Worm (Caenorhabditis elegans) whole organism, L1 larva: ENCODE measurements around the gene ZK1098.2.

Experiments used
- C04F5.9 ChIP-seq: sonication (generic microtip); optimal IDR thresholded peaks from 2 replicates; lab custom pipeline; 2016; ENCODE audit warnings: missing genetic modification characterization, missing compliant biosample characterization
- C16A3.4 ChIP-seq: fragments of 150-350 bp; optimal IDR thresholded peaks from 2 replicates; lab custom pipeline; 2014; ENCODE audit warnings: missing biosample characterization, missing genetic modification characterization
- C34B4.2 ChIP-seq: sonication (generic microtip); optimal IDR thresholded peaks from 2 replicates; lab custom pipeline; 2017; ENCODE audit warnings: mild to moderate bottlenecking, missing genetic modification characterization, missing compliant biosample characterization
- F16B12.6 ChIP-seq: fragments of 150-350 bp; optimal IDR thresholded peaks from 2 replicates; lab custom pipeline; 2014; ENCODE audit warnings: missing biosample characterization, missing genetic modification characterization
- alr-1 ChIP-seq: fragments of 200-800 bp; sonication (Bioruptor generic); optimal IDR thresholded peaks from 2 replicates; lab custom pipeline; 2018; ENCODE audit warnings: borderline replicate concordance, mild to moderate bottlenecking, missing genetic modification characterization, missing compliant biosample characterization
- blmp-1 ChIP-seq: fragments of 150-350 bp; optimal IDR thresholded peaks from 2 replicates; lab custom pipeline; 2014; ENCODE audit warnings: missing biosample characterization, missing genetic modification characterization
- ceh-63 ChIP-seq: fragments of 200-800 bp; sonication (Bioruptor generic); optimal IDR thresholded peaks from 2 replicates; lab custom pipeline; 2018; ENCODE audit warnings: mild to moderate bottlenecking, missing genetic modification characterization, missing compliant biosample characterization
- ceh-82 ChIP-seq, 3 experiments: fragments of 150-350 bp in 1 of 3; sonication (generic microtip) in 2 of 3; optimal IDR thresholded peaks; 2 replicates each; lab custom pipeline; 2014 to 2017; ENCODE audit warnings: missing biosample characterization in 3 of 3, missing genetic modification characterization in 3 of 3
- ceh-90 ChIP-seq: sonication (generic microtip); optimal IDR thresholded peaks from 2 replicates; lab custom pipeline; 2016; ENCODE audit warnings: missing genetic modification characterization, missing compliant biosample characterization
- efl-1 ChIP-seq, 4 experiments: fragments of 150-350 bp; optimal IDR thresholded peaks in 3 of 4; peaks in 1 of 4; 1 replicate in 1 of 4; 2 replicates in 3 of 4; lab custom pipeline; 2014; ENCODE audit warnings: missing biosample characterization in 2 of 4, missing genetic modification characterization in 2 of 4, missing genetic modification reagents in 2 of 4
- efl-3 ChIP-seq: fragments of 200-800 bp; sonication (Bioruptor generic); optimal IDR thresholded peaks from 2 replicates; lab custom pipeline; 2018; ENCODE audit warnings: mild to moderate bottlenecking, missing genetic modification characterization, missing compliant biosample characterization
- egl-13 ChIP-seq: sonication (generic microtip); optimal IDR thresholded peaks from 2 replicates; lab custom pipeline; 2016; ENCODE audit warnings: missing genotype, missing genetic modification reagents, missing genetic modification characterization, missing compliant biosample characterization
- elt-2 ChIP-seq: sonication (generic microtip); optimal IDR thresholded peaks from 2 replicates; lab custom pipeline; 2016; ENCODE audit warnings: missing genetic modification characterization, mild to moderate bottlenecking, inconsistent platforms, missing compliant biosample characterization, missing genetic modification reagents
- elt-3 ChIP-seq, 6 experiments: fragments of 150-350 bp in 1 of 6; sonication (generic microtip); optimal IDR thresholded peaks; 2 replicates each; lab custom pipeline; 2017 to 2018; ENCODE audit warnings: missing biosample characterization in 6 of 6, missing genetic modification characterization in 6 of 6, inconsistent platforms in 1 of 6
- fkh-10 ChIP-seq: sonication (generic microtip); optimal IDR thresholded peaks from 2 replicates; lab custom pipeline; 2017; ENCODE audit warnings: missing biosample characterization, missing genetic modification reagents, missing genetic modification characterization
- fkh-4 ChIP-seq: sonication (generic microtip); optimal IDR thresholded peaks from 2 replicates; lab custom pipeline; 2016; ENCODE audit warnings: missing compliant biosample characterization, missing genetic modification characterization, borderline replicate concordance
- hlh-17 ChIP-seq: fragments of 200-800 bp; sonication (Bioruptor generic); optimal IDR thresholded peaks from 2 replicates; lab custom pipeline; 2018; ENCODE audit warnings: missing genetic modification characterization, mild to moderate bottlenecking, missing compliant biosample characterization, moderate library complexity, borderline replicate concordance
- hpl-2 ChIP-seq: fragments of 150-350 bp; optimal IDR thresholded peaks from 2 replicates; lab custom pipeline; 2014; ENCODE audit warnings: missing biosample characterization, missing genetic modification reagents, missing genetic modification characterization
- isw-1 ChIP-seq: fragments of 200-800 bp; sonication (Bioruptor generic); IDR thresholded peaks from 2 replicates; pipeline ENCODE4 v1.3.6; 2022; ENCODE audit warnings: missing genetic modification characterization, missing compliant biosample characterization
- lin-13 ChIP-seq: fragments of 150-350 bp; optimal IDR thresholded peaks from 2 replicates; lab custom pipeline; 2014; ENCODE audit warnings: missing biosample characterization, missing genetic modification reagents, missing genetic modification characterization
- lin-14 ChIP-seq: fragments of 200-800 bp; sonication (Bioruptor generic); optimal IDR thresholded peaks from 2 replicates; lab custom pipeline; 2018; ENCODE audit warnings: mild to moderate bottlenecking, missing genetic modification characterization, moderate library complexity, missing compliant biosample characterization
- lin-35 ChIP-seq, 2 experiments: fragments of 150-350 bp; optimal IDR thresholded peaks; 2 replicates each; lab custom pipeline; 2014; ENCODE audit warnings: missing biosample characterization in 2 of 2, missing genetic modification characterization in 2 of 2, missing genetic modification reagents in 2 of 2
- lir-3 ChIP-seq: sonication (generic microtip); optimal IDR thresholded peaks from 2 replicates; lab custom pipeline; 2016; ENCODE audit warnings: mild to moderate bottlenecking, missing genetic modification characterization, moderate library complexity, missing compliant biosample characterization; ENCODE audit not compliant: poor library complexity
- lsy-2 ChIP-seq, 2 experiments: fragments of 150-350 bp; optimal IDR thresholded peaks; 2 replicates each; lab custom pipeline; 2014; ENCODE audit warnings: missing biosample characterization in 2 of 2, missing genetic modification characterization in 2 of 2
- mab-9 ChIP-seq: fragments of 200-800 bp; sonication (Bioruptor generic); IDR thresholded peaks from 2 replicates; pipeline ENCODE4 v1.3.6; 2022; ENCODE audit warnings: missing genetic modification reagents, missing genetic modification characterization, missing compliant biosample characterization
- mdl-1 ChIP-seq, 2 experiments: fragments of 150-350 bp; optimal IDR thresholded peaks; 2 replicates each; lab custom pipeline; 2014 to 2017; ENCODE audit warnings: missing biosample characterization in 2 of 2, missing genetic modification characterization in 2 of 2, inconsistent platforms in 1 of 2
- mef-2 ChIP-seq: fragments of 150-350 bp; optimal IDR thresholded peaks from 2 replicates; lab custom pipeline; 2014; ENCODE audit warnings: missing biosample characterization, missing genetic modification characterization
- nhr-11 ChIP-seq: fragments of 150-350 bp; optimal IDR thresholded peaks from 2 replicates; lab custom pipeline; 2014; ENCODE audit warnings: missing biosample characterization, missing genetic modification characterization
- nhr-19 ChIP-seq: fragments of 200-800 bp; sonication (Bioruptor generic); conservative IDR thresholded peaks from 2 replicates; pipeline ENCODE4 v1.3.6; 2022; ENCODE audit warnings: missing genetic modification characterization, missing compliant biosample characterization
- nhr-20 ChIP-seq: sonication (generic microtip); optimal IDR thresholded peaks from 2 replicates; lab custom pipeline; 2016; ENCODE audit warnings: mild to moderate bottlenecking, missing genetic modification characterization, missing compliant biosample characterization
- nhr-237 ChIP-seq: fragments of 150-350 bp; optimal IDR thresholded peaks from 2 replicates; lab custom pipeline; 2014; ENCODE audit warnings: missing biosample characterization, missing genetic modification characterization
- nhr-28 ChIP-seq: fragments of 150-350 bp; optimal IDR thresholded peaks from 2 replicates; lab custom pipeline; 2014; ENCODE audit warnings: missing biosample characterization, missing genetic modification characterization
- nhr-47 ChIP-seq: sonication (generic microtip); optimal IDR thresholded peaks from 2 replicates; lab custom pipeline; 2016; ENCODE audit warnings: mild to moderate bottlenecking, missing genetic modification characterization, moderate library complexity, missing compliant biosample characterization
- nhr-71 ChIP-seq: sonication (generic microtip); optimal IDR thresholded peaks from 2 replicates; lab custom pipeline; 2016; ENCODE audit warnings: mild to moderate bottlenecking, missing genetic modification characterization, moderate library complexity, missing compliant biosample characterization
- nhr-76 ChIP-seq: sonication (generic microtip); optimal IDR thresholded peaks from 2 replicates; lab custom pipeline; 2017; ENCODE audit warnings: missing biosample characterization, missing genetic modification characterization
- nhr-85 ChIP-seq: sonication (generic microtip); peaks from one replicate; lab custom pipeline; 2016; ENCODE audit warnings: missing genetic modification characterization, inconsistent platforms, missing compliant biosample characterization
- pag-3 ChIP-seq: sonication (generic microtip); optimal IDR thresholded peaks from 2 replicates; lab custom pipeline; 2017; ENCODE audit warnings: missing genetic modification characterization, mild to moderate bottlenecking, missing compliant biosample characterization, antibody characterized with exemption, borderline replicate concordance; ENCODE audit not compliant: insufficient read depth
- pax-3 ChIP-seq: fragments of 200-800 bp; sonication (Bioruptor generic); optimal IDR thresholded peaks from 2 replicates; lab custom pipeline; 2018; ENCODE audit warnings: mild to moderate bottlenecking, missing genetic modification characterization, moderate library complexity, missing compliant biosample characterization
- rnt-1 ChIP-seq: sonication (generic microtip); optimal IDR thresholded peaks from 2 replicates; lab custom pipeline; 2016; ENCODE audit warnings: mild to moderate bottlenecking, missing genetic modification characterization, moderate library complexity, missing compliant biosample characterization
- snpc-4 ChIP-seq: fragments of 150-350 bp; optimal IDR thresholded peaks from 2 replicates; lab custom pipeline; 2014; ENCODE audit warnings: missing biosample characterization, missing genetic modification characterization
- sptf-1 ChIP-seq: fragments of 150-350 bp; optimal IDR thresholded peaks from 2 replicates; lab custom pipeline; 2014; ENCODE audit warnings: missing biosample characterization, missing genetic modification characterization
- sup-37 ChIP-seq: fragments of 200-800 bp; sonication (Bioruptor generic); optimal IDR thresholded peaks from 2 replicates; lab custom pipeline; 2018; ENCODE audit warnings: mild to moderate bottlenecking, missing genetic modification characterization, missing compliant biosample characterization
- swsn-7 ChIP-seq: sonication (generic microtip); optimal IDR thresholded peaks from 2 replicates; lab custom pipeline; 2016; ENCODE audit warnings: missing genetic modification characterization, missing compliant biosample characterization
- tbx-2 ChIP-seq: sonication (generic microtip); optimal IDR thresholded peaks from 2 replicates; lab custom pipeline; 2016; ENCODE audit warnings: missing genetic modification characterization, missing compliant biosample characterization
- unc-30 ChIP-seq: sonication (generic microtip); optimal IDR thresholded peaks from 2 replicates; lab custom pipeline; 2017; ENCODE audit warnings: missing biosample characterization, missing genetic modification characterization
- unc-62 ChIP-seq: fragments of 150-350 bp; optimal IDR thresholded peaks from 2 replicates; lab custom pipeline; 2014; ENCODE audit warnings: missing biosample characterization, missing genetic modification reagents, missing genetic modification characterization
- unc-86 ChIP-seq: sonication (generic microtip); optimal IDR thresholded peaks from 2 replicates; lab custom pipeline; 2016; ENCODE audit warnings: missing genetic modification characterization, missing compliant biosample characterization
- unc-98 ChIP-seq: fragments of 200-800 bp; sonication (Bioruptor generic); IDR thresholded peaks from 2 replicates; pipeline ENCODE4 v1.3.6; 2022; ENCODE audit warnings: missing genetic modification characterization, missing compliant biosample characterization
- vab-15 ChIP-seq: sonication (generic microtip); optimal IDR thresholded peaks from 2 replicates; lab custom pipeline; 2017; ENCODE audit warnings: missing genotype, mild to moderate bottlenecking, missing genetic modification characterization, missing compliant biosample characterization
- xbp-1 ChIP-seq: sonication (generic microtip); optimal IDR thresholded peaks from 2 replicates; lab custom pipeline; 2016; ENCODE audit warnings: missing genetic modification characterization, missing compliant biosample characterization
- zip-4 ChIP-seq: fragments of 200-800 bp; sonication (Bioruptor generic); optimal IDR thresholded peaks from 2 replicates; lab custom pipeline; 2018; ENCODE audit warnings: mild to moderate bottlenecking, missing genetic modification characterization, moderate library complexity, missing compliant biosample characterization
- ztf-11 ChIP-seq, 2 experiments: sonication (generic microtip); optimal IDR thresholded peaks; 2 replicates each; lab custom pipeline; 2016 to 2017; ENCODE audit warnings: missing genetic modification characterization in 2 of 2, missing biosample characterization in 1 of 2, missing compliant biosample characterization in 1 of 2

The ZK1098.2 gene

ce11 chrIII:9542816-9543215 is 13.9 kb downstream of the ZK1098.2 start, which contains the start of gene eif-2Balpha (continued):
- TF ChIP-seq zip-4 (no peak), nhr-76 (no peak), lir-3 (tag; lab: Kevin White, UChicago) (no peak), alr-1 (no peak), nhr-28 (tag; lab: Kevin White, UChicago) (no peak), nhr-237 (no peak), vab-15 (tag; lab: Kevin White, UChicago) (no peak), xbp-1 (tag; lab: Kevin White, UChicago) (no peak), mef-2 (no peak), unc-98 (GFP tag; lab: Robert Waterston, UW) (no peak), C16A3.4 (peak; percentile 40), unc-86 (tag; lab: Kevin White, UChicago) (no peak), C04F5.9 (no peak), rnt-1 (tag; lab: Kevin White, UChicago) (no peak), nhr-20 (peak; percentile 4), ztf-11 (tag; optimal IDR thresholded peaks at IDR 0.05; lab: Kevin White, UChicago) (no peak), ceh-63 (GFP tag; lab: Kevin White, UChicago) (no peak), fkh-4 (no peak), C34B4.2 (tag; lab: Kevin White, UChicago) (no peak), nhr-71 (tag; lab: Kevin White, UChicago) (no peak), pax-3 (no peak), nhr-19 (GFP tag; lab: Robert Waterston, UW) (no peak), pag-3 (tag; lab: Kevin White, UChicago) (no peak), nhr-47 (no peak), snpc-4 (tag; lab: Kevin White, UChicago) (no peak), unc-62 (GFP tag; lab: Kevin White, UChicago) (no peak), lin-35 (GFP tag; optimal IDR thresholded peaks at IDR 0.05; lab: Kevin White, UChicago) (peak; percentile 44 to 90), egl-13 (tag; lab: Kevin White, UChicago) (no peak), isw-1 (GFP tag; lab: Robert Waterston, UW) (no peak), blmp-1 (tag; lab: Kevin White, UChicago) (peak; percentile 32), mdl-1 (tag; optimal IDR thresholded peaks at IDR 0.05; lab: Kevin White, UChicago) (no peak), efl-3 (GFP tag; lab: Kevin White, UChicago) (no peak), lin-13 (no peak), nhr-11 (no peak), sup-37 (GFP tag; lab: Kevin White, UChicago) (no peak), ceh-90 (tag; lab: Kevin White, UChicago) (no peak), hpl-2 (GFP tag; lab: Kevin White, UChicago) (no peak), elt-3 (tag; optimal IDR thresholded peaks at IDR 0.05; lab: Kevin White, UChicago) (peak in 1 of 6 experiments; percentile 24), lin-14 (GFP tag; lab: Kevin White, UChicago) (no peak), lsy-2 (tag; optimal IDR thresholded peaks at IDR 0.05; lab: Kevin White, UChicago) (peak; percentile 78 to 94), sptf-1 (tag; lab: Kevin White, UChicago) (no peak), tbx-2 (tag; lab: Kevin White, UChicago) (peak; percentile 21), efl-1 (optimal IDR thresholded peaks at IDR 0.05; lab: Kevin White, UChicago) (peak; percentile 29 to 70), efl-1 (GFP tag; optimal IDR thresholded peaks at IDR 0.05 in 1 of 2; lab: Kevin White, UChicago) (peak; percentile 79 to 96), swsn-7 (tag; lab: Kevin White, UChicago) (no peak), fkh-10 (GFP tag; lab: Kevin White, UChicago) (no peak), elt-2 (tag; lab: Kevin White, UChicago) (no peak), hlh-17 (GFP tag; lab: Kevin White, UChicago) (no peak), F16B12.6 (tag; lab: Kevin White, UChicago) (peak; percentile 34), ceh-82 (tag; optimal IDR thresholded peaks at IDR 0.05; lab: Kevin White, UChicago) (peak in 1 of 3 experiments; percentile 30), unc-30 (tag; lab: Kevin White, UChicago) (no peak), mab-9 (GFP tag; lab: Robert Waterston, UW) (no peak), nhr-85 (tag; lab: Kevin White, UChicago) (peak; percentile 38)
